Worm (Caenorhabditis elegans): ENCODE results near the gene sre-38.

- no peak for TF ChIP-seq pqm-1 (tag; optimal IDR thresholded peaks at IDR 0.05)
- no peak for TF ChIP-seq Y48G9A.11 (GFP tag; IDR thresholded peaks at IDR 0.05)
- no peak for TF ChIP-seq nhr-102 (tag; optimal IDR thresholded peaks at IDR 0.05)
- TF ChIP-seq hmg-1.1 (GFP tag; IDR thresholded peaks at IDR 0.05): no peak
- TF ChIP-seq fkh-10 (GFP tag; optimal IDR thresholded peaks at IDR 0.05): no peak
- no peak for TF ChIP-seq nhr-237 (tag; optimal IDR thresholded peaks at IDR 0.05)
These were observed 49.1 kb downstream of the sre-38 start for ce11 chrII:12506511-12506910.
